Worm (Caenorhabditis elegans) whole organism, young adult: ENCODE measurements around the gene W09C2.9.

ENCODE experiments used
- B0019.2 ChIP-seq: fragments of 200-800 bp; sonication (Bioruptor generic); conservative IDR thresholded peaks from 2 replicates; pipeline ENCODE4 v1.3.6; 2022; ENCODE audit warnings: missing genetic modification reagents, missing genetic modification characterization, missing compliant biosample characterization
- B0035.1 ChIP-seq: sonication (generic microtip); optimal IDR thresholded peaks from 2 replicates; lab custom pipeline; 2016; ENCODE audit warnings: missing genetic modification characterization, mild to moderate bottlenecking, missing compliant biosample characterization, missing genotype, missing genetic modification reagents
- C06A6.2 ChIP-seq: fragments of 200-800 bp; sonication (Bioruptor generic); conservative IDR thresholded peaks from 2 replicates; pipeline ENCODE4 v1.3.6; 2022; ENCODE audit warnings: missing genetic modification characterization, missing compliant biosample characterization
- F33H1.4 ChIP-seq: fragments of 200-800 bp; sonication (Bioruptor generic); IDR thresholded peaks from 2 replicates; pipeline ENCODE4 v1.3.6; 2022; ENCODE audit warnings: missing genetic modification reagents, missing genetic modification characterization, missing compliant biosample characterization
- F49E8.2 ChIP-seq: sonication (generic microtip); optimal IDR thresholded peaks from 3 replicates; lab custom pipeline; 2017; ENCODE audit warnings: missing genetic modification characterization, mild to moderate bottlenecking, missing compliant biosample characterization, antibody characterized with exemption, moderate library complexity; ENCODE audit not compliant: insufficient read depth
- K12H6.12 ChIP-seq: fragments of 200-800 bp; sonication (Bioruptor generic); optimal IDR thresholded peaks from 2 replicates; lab custom pipeline; 2018; ENCODE audit warnings: mild to moderate bottlenecking, missing genetic modification characterization, missing compliant biosample characterization
- T26A5.8 ChIP-seq: sonication (generic microtip); optimal IDR thresholded peaks from 2 replicates; lab custom pipeline; 2016; ENCODE audit warnings: missing genetic modification characterization, missing compliant biosample characterization
- Y79H2A.3 ChIP-seq: fragments of 200-800 bp; sonication (Bioruptor generic); conservative IDR thresholded peaks from 2 replicates; pipeline ENCODE4 v1.3.6; 2022; ENCODE audit warnings: missing genetic modification reagents, missing genetic modification characterization, missing compliant biosample characterization
- ama-1 ChIP-seq, 3 experiments: fragments of 150-350 bp in 1 of 3; sonication (generic microtip) in 2 of 3; optimal IDR thresholded peaks; 2 replicates each; lab custom pipeline; 2014 to 2018; ENCODE audit warnings: missing biosample characterization in 2 of 3, missing genetic modification characterization in 2 of 3, missing genetic modification reagents in 2 of 3
- attf-3 ChIP-seq: fragments of 200-800 bp; sonication (Bioruptor generic); conservative IDR thresholded peaks from 2 replicates; pipeline ENCODE4 v1.3.6; 2022; ENCODE audit warnings: missing genetic modification reagents, missing genetic modification characterization, missing compliant biosample characterization
- attf-5 ChIP-seq: fragments of 200-800 bp; sonication (Bioruptor generic); optimal IDR thresholded peaks from 2 replicates; lab custom pipeline; 2018; ENCODE audit warnings: mild to moderate bottlenecking, missing genetic modification characterization, missing compliant biosample characterization
- ccch-3 ChIP-seq: fragments of 200-800 bp; sonication (Bioruptor generic); optimal IDR thresholded peaks from 2 replicates; lab custom pipeline; 2018; ENCODE audit warnings: mild to moderate bottlenecking, missing genetic modification characterization, missing compliant biosample characterization
- cebp-2 ChIP-seq: fragments of 200-800 bp; sonication (Bioruptor generic); IDR thresholded peaks from 2 replicates; pipeline ENCODE4 v1.3.6; 2022; ENCODE audit warnings: missing genetic modification characterization, missing compliant biosample characterization
- ceh-27 ChIP-seq: fragments of 200-800 bp; sonication (Bioruptor generic); optimal IDR thresholded peaks from 2 replicates; lab custom pipeline; 2018; ENCODE audit warnings: mild to moderate bottlenecking, missing genetic modification characterization, moderate library complexity, missing compliant biosample characterization
- ceh-58 ChIP-seq: fragments of 200-800 bp; sonication (Bioruptor generic); IDR thresholded peaks from 2 replicates; pipeline ENCODE4 v1.3.6; 2022; ENCODE audit warnings: missing genetic modification characterization, missing compliant biosample characterization
- ceh-79 ChIP-seq: sonication (generic microtip); optimal IDR thresholded peaks from 2 replicates; lab custom pipeline; 2017; ENCODE audit warnings: mild to moderate bottlenecking, missing genetic modification characterization, missing compliant biosample characterization
- chd-7 ChIP-seq: sonication (generic microtip); optimal IDR thresholded peaks from 2 replicates; lab custom pipeline; 2016; ENCODE audit warnings: mild to moderate bottlenecking, missing genetic modification characterization, moderate library complexity, missing compliant biosample characterization
- dpl-1 ChIP-seq: fragments of 150-350 bp; optimal IDR thresholded peaks from 2 replicates; lab custom pipeline; 2014; ENCODE audit warnings: missing biosample characterization, missing genetic modification reagents, missing genetic modification characterization
- egl-18 ChIP-seq: fragments of 200-800 bp; sonication (Bioruptor generic); IDR thresholded peaks from 2 replicates; pipeline ENCODE4 v1.3.6; 2022; ENCODE audit warnings: missing genetic modification reagents, missing genetic modification characterization, missing compliant biosample characterization
- ekl-4 ChIP-seq: fragments of 200-800 bp; sonication (Bioruptor generic); IDR thresholded peaks from 2 replicates; pipeline ENCODE4 v1.3.6; 2022; ENCODE audit warnings: missing genetic modification reagents, missing genetic modification characterization, missing compliant biosample characterization
- ets-4 ChIP-seq: fragments of 200-800 bp; sonication (Bioruptor generic); optimal IDR thresholded peaks from 2 replicates; lab custom pipeline; 2018; ENCODE audit warnings: mild to moderate bottlenecking, missing genetic modification characterization, missing compliant biosample characterization
- fkh-3 ChIP-seq: sonication (generic microtip); optimal IDR thresholded peaks from 2 replicates; lab custom pipeline; 2016; ENCODE audit warnings: mild to moderate bottlenecking, missing genetic modification characterization, missing compliant biosample characterization
- let-607 ChIP-seq, 2 experiments: fragments of 200-800 bp in 1 of 2; sonication (Bioruptor generic) in 1 of 2; sonication (generic microtip) in 1 of 2; optimal IDR thresholded peaks; 2 replicates each; lab custom pipeline; 2016 to 2018; ENCODE audit warnings: mild to moderate bottlenecking in 2 of 2, missing compliant biosample characterization in 2 of 2, missing genetic modification characterization in 2 of 2, moderate library complexity in 2 of 2, missing genotype in 1 of 2
- lsl-1 ChIP-seq: fragments of 200-800 bp; sonication (Bioruptor generic); optimal IDR thresholded peaks from 2 replicates; lab custom pipeline; 2018; ENCODE audit warnings: mild to moderate bottlenecking, missing genetic modification characterization, moderate library complexity, missing compliant biosample characterization
- madf-10 ChIP-seq: sonication (generic microtip); optimal IDR thresholded peaks from 2 replicates; lab custom pipeline; 2016; ENCODE audit warnings: mild to moderate bottlenecking, missing genetic modification characterization, missing compliant biosample characterization
- madf-3 ChIP-seq: fragments of 200-800 bp; sonication (Bioruptor generic); IDR thresholded peaks from 2 replicates; pipeline ENCODE4 v1.3.6; 2022; ENCODE audit warnings: missing genetic modification reagents, missing genetic modification characterization, missing compliant biosample characterization
- madf-6 ChIP-seq: fragments of 200-800 bp; sonication (Bioruptor generic); IDR thresholded peaks from 2 replicates; pipeline ENCODE4 v1.3.6; 2022; ENCODE audit warnings: missing genetic modification reagents, missing genetic modification characterization, missing compliant biosample characterization
- nfyb-1 ChIP-seq: fragments of 200-800 bp; sonication (Bioruptor generic); IDR thresholded peaks from 2 replicates; pipeline ENCODE4 v1.3.6; 2022; ENCODE audit warnings: missing genetic modification reagents, missing genetic modification characterization, missing compliant biosample characterization
- nhr-27 ChIP-seq: fragments of 200-800 bp; sonication (Bioruptor generic); optimal IDR thresholded peaks from 2 replicates; lab custom pipeline; 2018; ENCODE audit warnings: mild to moderate bottlenecking, missing genetic modification characterization, moderate library complexity, missing compliant biosample characterization
- nhr-90 ChIP-seq: sonication (generic microtip); optimal IDR thresholded peaks from 2 replicates; lab custom pipeline; 2016; ENCODE audit warnings: missing genotype, mild to moderate bottlenecking, missing genetic modification characterization, missing compliant biosample characterization
- repo-1 ChIP-seq: sonication (generic microtip); optimal IDR thresholded peaks from 2 replicates; lab custom pipeline; 2017; ENCODE audit warnings: mild to moderate bottlenecking, missing genetic modification characterization, missing compliant biosample characterization
- tbp1 ChIP-seq: fragments of 200-800 bp; sonication (Bioruptor generic); optimal IDR thresholded peaks from 2 replicates; lab custom pipeline; 2018; ENCODE audit warnings: mild to moderate bottlenecking, missing genetic modification characterization, missing compliant biosample characterization
- ztf-25 ChIP-seq: fragments of 200-800 bp; sonication (Bioruptor generic); IDR thresholded peaks from 2 replicates; pipeline ENCODE4 v1.3.6; 2022; ENCODE audit warnings: missing genetic modification reagents, missing genetic modification characterization, missing compliant biosample characterization
- ztf-26 ChIP-seq: sonication (generic microtip); optimal IDR thresholded peaks from 2 replicates; lab custom pipeline; 2017; ENCODE audit warnings: missing genetic modification characterization, missing compliant biosample characterization
- ztf-3 ChIP-seq: fragments of 200-800 bp; sonication (Bioruptor generic); optimal IDR thresholded peaks from 2 replicates; lab custom pipeline; 2018; ENCODE audit warnings: mild to moderate bottlenecking, missing genetic modification characterization, missing compliant biosample characterization

Gene W09C2.9

DNA sequence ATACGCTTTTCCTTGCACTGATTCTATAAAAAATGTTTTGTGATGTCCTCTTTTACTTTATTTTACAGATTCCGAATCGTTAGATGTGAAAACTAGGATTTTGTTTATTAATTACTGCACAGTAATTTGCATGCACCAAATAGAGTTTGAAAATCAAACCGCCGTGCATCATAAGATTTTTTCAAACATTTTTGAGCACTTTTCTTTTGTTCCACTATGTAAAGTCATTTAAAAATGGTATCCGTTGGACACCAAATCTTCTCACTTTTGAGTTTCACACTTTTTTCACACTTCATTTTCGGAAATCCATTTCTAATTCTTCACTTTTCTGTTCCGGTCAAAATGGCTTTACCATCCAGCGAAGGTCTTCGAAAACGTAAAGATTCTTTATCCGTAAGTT lies 20.0 kb upstream of the W09C2.9 start, which contains the start of gene degl-2:
degl-2 (plus strand) TSS at position 301 of the 400 bp plus-strand sequence.
- TF ChIP-seq lsl-1 (GFP tag; lab: Kevin White, UChicago) (no peak), let-607 (tag; optimal IDR thresholded peaks at IDR 0.05; lab: Kevin White, UChicago) (no peak), ztf-3 (GFP tag; lab: Kevin White, UChicago) (no peak), C06A6.2 (GFP tag; lab: Robert Waterston, UW) (no peak), ama-1 (optimal IDR thresholded peaks at IDR 0.05; lab: Kevin White, UChicago) (no peak), ama-1 (GFP tag; optimal IDR thresholded peaks at IDR 0.05; lab: Kevin White, UChicago) (no peak), chd-7 (tag; lab: Kevin White, UChicago) (no peak), ztf-25 (GFP tag; lab: Robert Waterston, UW) (no peak), egl-18 (GFP tag; lab: Robert Waterston, UW) (no peak), F49E8.2 (tag; lab: Kevin White, UChicago) (no peak), B0019.2 (GFP tag; lab: Robert Waterston, UW) (no peak), ekl-4 (GFP tag; lab: Robert Waterston, UW) (no peak), nfyb-1 (GFP tag; lab: Robert Waterston, UW) (no peak), madf-3 (GFP tag; lab: Robert Waterston, UW) (no peak), fkh-3 (tag; lab: Kevin White, UChicago) (no peak), B0035.1 (tag; lab: Kevin White, UChicago) (no peak), ets-4 (no peak), Y79H2A.3 (GFP tag; lab: Robert Waterston, UW) (no peak)

DNA sequence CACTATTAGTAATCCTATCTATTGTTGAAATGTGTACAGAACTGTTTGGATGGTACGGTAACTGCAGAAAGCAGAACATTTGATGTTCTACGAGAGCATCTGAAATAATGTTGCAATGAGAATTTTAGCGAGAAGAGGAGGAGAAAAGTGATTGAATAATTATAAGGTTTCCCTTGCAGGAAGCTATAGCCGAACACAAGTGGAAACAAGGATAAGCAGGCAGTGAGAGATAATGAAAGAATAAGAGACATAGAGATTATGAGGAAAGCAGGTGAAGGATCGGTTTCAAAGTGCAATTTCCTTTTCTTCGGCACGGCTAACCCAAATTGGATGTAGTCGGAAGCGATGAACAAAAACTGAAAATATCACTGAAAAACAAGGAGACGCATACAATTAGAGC lies 18.8 kb upstream of the W09C2.9 start, which contains the start of gene del-2:
del-2 (minus strand) TSS at position 101 of the 400 bp plus-strand sequence.
- TF ChIP-seq attf-3 (GFP tag; lab: Robert Waterston, UW): no peak
- TF ChIP-seq tbp1 (GFP tag; lab: Kevin White, UChicago): no peak
- TF ChIP-seq ceh-79: no peak
- TF ChIP-seq attf-5 (GFP tag; lab: Kevin White, UChicago): no peak
- no peak for TF ChIP-seq nhr-27 (tag; lab: Kevin White, UChicago)
- TF ChIP-seq ccch-3: no peak
- no peak for TF ChIP-seq madf-6 (GFP tag; lab: Robert Waterston, UW)
- TF ChIP-seq repo-1 (tag; lab: Kevin White, UChicago): no peak
- TF ChIP-seq nhr-90: no peak
- no peak for TF ChIP-seq ekl-4 (GFP tag; lab: Robert Waterston, UW)
- TF ChIP-seq T26A5.8 (tag; lab: Kevin White, UChicago): no peak
- TF ChIP-seq cebp-2: no peak
- TF ChIP-seq K12H6.12 (tag; lab: Kevin White, UChicago): no peak
- no peak for TF ChIP-seq F33H1.4 (GFP tag; lab: Robert Waterston, UW)
- no peak for TF ChIP-seq dpl-1 (GFP tag; lab: Kevin White, UChicago)
- no peak for TF ChIP-seq ceh-27
- no peak for TF ChIP-seq madf-10 (tag; lab: Kevin White, UChicago)
- no peak for TF ChIP-seq ceh-58 (GFP tag; lab: Robert Waterston, UW)

DNA sequence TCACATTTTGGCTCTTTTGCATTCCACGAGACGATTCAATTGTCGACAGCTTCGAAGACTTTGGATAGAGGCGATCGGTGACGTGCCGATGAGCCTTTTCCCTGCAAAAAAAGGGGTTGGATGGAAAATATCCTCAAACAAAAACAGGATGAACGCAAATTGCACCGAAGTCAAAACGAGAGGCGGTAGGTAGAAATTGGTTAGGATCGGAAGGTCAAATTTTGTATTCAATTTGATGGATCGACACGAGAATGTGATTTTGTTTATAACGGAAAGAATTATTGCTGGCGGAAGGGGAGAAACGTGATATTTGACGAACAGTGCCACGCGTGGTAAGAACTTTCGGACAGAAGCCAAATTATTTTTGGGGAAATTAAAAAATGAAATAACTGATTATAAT lies 11.7 kb upstream of the W09C2.9 start, which contains the start of gene mca-1:
mca-1 (minus strand) TSS at position 101 of the 400 bp plus-strand sequence.
- TF ChIP-seq ztf-26 (tag; lab: Kevin White, UChicago): no peak
